Fruit fly (Drosophila melanogaster) S2 (cell line): ENCODE results near the gene CG45011.

Experiments
- CG8478 ChIP-seq: fragments of >200 bp; optimal IDR thresholded peaks from 2 replicates; lab custom pipeline; 2018
- CTCF ChIP-seq, 2 experiments: fragments of >200 bp; optimal IDR thresholded peaks; 2 replicates each; lab custom pipeline; 2018

CG45011 gene

DNA sequence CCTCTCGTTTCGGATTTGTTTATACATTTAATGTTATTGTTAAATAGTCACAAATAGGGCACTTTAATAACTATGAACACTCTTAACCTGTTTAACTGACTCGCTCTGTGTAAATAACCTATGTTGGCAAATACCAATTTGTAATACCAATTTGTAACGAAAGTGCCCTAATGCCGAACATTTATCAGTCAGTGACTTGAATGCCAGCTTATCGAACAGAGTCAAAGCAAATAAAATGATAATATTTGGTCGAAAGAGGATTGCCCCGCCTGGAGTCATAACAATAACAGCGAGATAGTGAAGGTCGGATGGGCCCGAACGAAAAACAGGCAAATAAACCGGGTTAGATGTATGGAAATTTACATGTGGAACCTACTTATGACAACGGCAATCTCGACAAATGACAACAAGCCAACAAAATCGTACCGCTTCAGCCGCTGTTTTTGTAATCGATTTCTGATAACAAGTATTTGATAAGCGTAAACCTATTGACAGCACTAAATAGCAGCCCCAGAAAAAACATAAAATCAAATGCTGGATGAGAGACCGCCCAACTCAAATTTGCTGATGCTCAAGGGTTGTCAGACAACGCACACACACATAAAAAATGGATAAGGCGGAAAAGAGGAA lies 11.4 kb downstream of the CG45011 start:
- TF ChIP-seq CG8478 (lab: Kevin White, UChicago): no peak
- no peak for TF ChIP-seq CTCF (optimal IDR thresholded peaks at IDR 0.05; lab: Kevin White, UChicago)

dm6 chr2L:11846926-11847325 lies 13.0 kb downstream of the CG45011 start, which contains the start of gene Mal-B1:
Mal-B1 (plus strand) TSS chr2L:11847226.
- TF ChIP-seq CTCF (optimal IDR thresholded peaks at IDR 0.05; lab: Kevin White, UChicago) (no peak), CG8478 (lab: Kevin White, UChicago) (no peak)

dm6 chr2L:11849658-11850057 lies 15.8 kb downstream of the CG45011 start, which contains the start of gene Mal-B2:
Mal-B2 (plus strand) TSS chr2L:11849958.
- TF ChIP-seq CTCF (optimal IDR thresholded peaks at IDR 0.05; lab: Kevin White, UChicago) (no peak), CG8478 (lab: Kevin White, UChicago) (no peak)

DNA sequence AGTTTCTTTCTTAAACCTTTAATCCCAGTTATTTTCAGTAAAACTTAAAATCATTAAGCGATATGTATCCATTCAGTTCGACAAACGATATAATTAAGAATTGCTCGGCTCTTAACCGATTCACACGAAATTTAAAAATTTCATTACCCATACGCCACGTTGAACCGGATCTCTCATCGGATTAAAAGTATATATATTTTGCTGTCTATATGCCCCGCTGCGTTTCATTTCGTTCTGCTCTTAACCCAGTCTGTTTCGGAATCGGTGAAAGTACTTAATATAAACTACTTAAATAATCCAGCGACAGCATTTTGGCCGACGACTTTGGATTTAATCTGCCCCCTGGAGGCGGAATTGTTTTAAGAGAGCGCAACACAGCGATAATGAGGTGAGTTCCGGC lies 19.2 kb downstream of the CG45011 start, which contains the start of gene CG42751:
CG42751 (plus strand) TSS at position 301 of the 400 bp plus-strand sequence.
- no peak for TF ChIP-seq CTCF (optimal IDR thresholded peaks at IDR 0.05; lab: Kevin White, UChicago)
- TF ChIP-seq CG8478 (lab: Kevin White, UChicago): no peak

- TF ChIP-seq CG8478 (lab: Kevin White, UChicago) (no peak), CTCF (optimal IDR thresholded peaks at IDR 0.05; lab: Kevin White, UChicago) (no peak)
Observed at dm6 chr2L:11870867-11871452, 37.1 kb downstream of the CG45011 start.

DNA sequence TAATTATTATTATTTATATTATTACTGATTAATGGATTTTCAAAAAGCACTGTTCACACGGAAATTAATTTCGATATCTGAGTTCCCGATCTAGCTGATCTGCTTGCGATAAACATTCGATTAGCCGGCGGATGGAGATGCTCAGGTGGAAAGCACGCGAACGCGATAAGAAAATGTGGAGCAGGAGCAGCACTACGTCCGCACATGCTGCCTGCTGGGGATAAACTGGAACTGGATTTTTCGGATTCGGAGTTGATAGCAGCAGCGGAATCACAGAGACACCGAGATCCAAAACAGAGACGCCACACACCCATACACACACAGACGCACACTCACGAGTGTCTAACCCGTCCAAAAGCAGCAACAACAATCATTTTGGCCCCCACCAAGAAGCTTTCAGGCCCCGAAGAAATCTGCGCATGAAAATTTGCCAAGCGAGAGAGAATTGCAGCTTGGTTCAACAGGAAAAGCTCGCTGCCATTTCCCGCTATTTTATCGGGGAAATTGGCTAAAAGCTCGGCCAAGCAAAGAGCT lies 40.4 kb downstream of the CG45011 start:
- TF ChIP-seq CTCF (optimal IDR thresholded peaks at IDR 0.05; lab: Kevin White, UChicago): no peak

DNA sequence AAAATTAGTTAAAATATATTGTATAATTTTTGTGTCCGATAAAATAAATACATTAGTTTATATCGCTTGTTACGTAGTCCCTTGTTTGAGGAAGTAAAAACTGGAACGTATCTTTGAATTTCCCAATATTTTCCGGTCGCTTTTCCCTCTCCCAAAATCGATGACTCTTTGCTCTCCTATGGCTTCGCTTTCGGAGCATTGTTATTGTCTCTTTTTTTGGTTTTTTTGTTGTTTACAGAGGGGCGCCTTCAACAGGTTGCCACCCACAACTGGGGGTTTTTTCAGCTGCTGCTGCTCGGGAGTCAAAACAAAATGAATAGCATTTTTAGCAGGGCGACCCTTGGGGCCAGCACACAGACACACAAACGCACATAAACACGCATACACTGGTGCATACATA lies 41.0 kb downstream of the CG45011 start:
- TF ChIP-seq CTCF (optimal IDR thresholded peaks at IDR 0.05; lab: Kevin White, UChicago) (no peak), CG8478 (lab: Kevin White, UChicago) (no peak)

dm6 chr2L:11878812-11879328 lies 45.0 kb downstream of the CG45011 start:
- no peak for TF ChIP-seq CG8478 (lab: Kevin White, UChicago)
- TF ChIP-seq CTCF (optimal IDR thresholded peaks at IDR 0.05; lab: Kevin White, UChicago): no peak
